Worm (Caenorhabditis elegans): ENCODE results near the gene wrn-1.
A peak's percentile ranks its signal among the peaks of the same experiment; 100 is the strongest.

Gene wrn-1

ce11 chrII:6587264-6587870 is 32.6 kb downstream of the wrn-1 start, which contains the start of gene C56C10.7 (continued):
- TF ChIP-seq aptf-2 (GFP tag; conservative IDR thresholded peaks at IDR 0.05) (no peak), nfyb-1 (GFP tag; IDR thresholded peaks at IDR 0.05) (peak; percentile 69; the same call in 1 of the 2 replicates), F10E7.11 (tag; optimal IDR thresholded peaks at IDR 0.05) (peak; percentile 53), F39B2.1 (GFP tag; IDR thresholded peaks at IDR 0.05) (peak; percentile 91), Y67H2A.10 (GFP tag; conservative IDR thresholded peaks at IDR 0.05) (no peak), lin-26 (GFP tag; IDR thresholded peaks at IDR 0.05) (peak; percentile 83), ztf-3 (GFP tag; optimal IDR thresholded peaks at IDR 0.05) (no peak), Y53G8AR.9 (GFP tag; conservative IDR thresholded peaks at IDR 0.05) (peak; percentile 90), B0019.2 (GFP tag; conservative IDR thresholded peaks at IDR 0.05) (0 out of 2 replicates have a peak, but pooled peaks have one; percentile 4), tbx-9 (tag; optimal IDR thresholded peaks at IDR 0.05; ENCODE audit: borderline replicate concordance) (no peak), F37B4.10 (GFP tag; IDR thresholded peaks at IDR 0.05) (no peak), tbp1 (GFP tag; optimal IDR thresholded peaks at IDR 0.05) (peak; percentile 63), Y53F4B.3 (GFP tag; IDR thresholded peaks at IDR 0.05) (no peak), him-1 (tag; optimal IDR thresholded peaks at IDR 0.05) (peak; percentile 19), ets-4 (GFP tag; optimal IDR thresholded peaks at IDR 0.05) (no peak), attf-5 (GFP tag; optimal IDR thresholded peaks at IDR 0.05) (no peak), lir-1 (GFP tag; conservative IDR thresholded peaks at IDR 0.05) (0 out of 2 replicates have a peak, but pooled peaks have one; percentile 30)

ce11 chrII:6588605-6589292 is 34.0 kb downstream of the wrn-1 start, which contains the start of gene icd-1:
Gene icd-1, minus strand, starts transcription at chrII:6588655.
- peak; percentile 64 for TF ChIP-seq xnd-1 (tag; optimal IDR thresholded peaks at IDR 0.05)
- TF ChIP-seq madf-3 (GFP tag; IDR thresholded peaks at IDR 0.05), result peak; percentile 89
- peak; percentile 79 for TF ChIP-seq snpc-4 (GFP tag; optimal IDR thresholded peaks at IDR 0.05)
- peak; percentile 83 to 90 (median 87) for TF ChIP-seq snpc-4 (tag; optimal IDR thresholded peaks at IDR 0.05)
- peak; percentile 97 for TF ChIP-seq pbrm-1 (GFP tag; IDR thresholded peaks at IDR 0.05)
- peak in 2 of 3 experiments; percentile 67 to 88 for TF ChIP-seq lin-35 (GFP tag; optimal IDR thresholded peaks at IDR 0.05)
- TF ChIP-seq lin-54 (GFP tag; optimal IDR thresholded peaks at IDR 0.05), result peak; percentile 90
- peak; percentile 48 for TF ChIP-seq F22D6.2 (tag; optimal IDR thresholded peaks at IDR 0.05)
- TF ChIP-seq gei-17 (GFP tag; optimal IDR thresholded peaks at IDR 0.05), result peak; percentile 80
- peak; percentile 69 for TF ChIP-seq nhr-80 (tag; optimal IDR thresholded peaks at IDR 0.05)
- TF ChIP-seq atf-7 (tag; optimal IDR thresholded peaks at IDR 0.05), result peak; percentile 82
- TF ChIP-seq bed-1 (GFP tag; IDR thresholded peaks at IDR 0.05), result no peak
- TF ChIP-seq hsf-1 (GFP tag; IDR thresholded peaks at IDR 0.05), result peak; percentile 97
- no peak for TF ChIP-seq nfya-1 (tag; optimal IDR thresholded peaks at IDR 0.05; ENCODE audit: borderline replicate concordance, insufficient read depth)
- no peak for TF ChIP-seq fkh-3 (tag; optimal IDR thresholded peaks at IDR 0.05)
- TF ChIP-seq B0261.1 (tag; optimal IDR thresholded peaks at IDR 0.05), result peak; percentile 20
- TF ChIP-seq lin-26 (GFP tag; IDR thresholded peaks at IDR 0.05), result peak; percentile 45; the same call in 1 of the 2 replicates
- TF ChIP-seq ceh-27 (GFP tag; optimal IDR thresholded peaks at IDR 0.05), result peak; percentile 85
- peak; percentile 96 for TF ChIP-seq snpc-3.4 (tag; optimal IDR thresholded peaks at IDR 0.05)
- peak; percentile 93 for TF ChIP-seq mcd-1 (GFP tag; IDR thresholded peaks at IDR 0.05)
- no peak for TF ChIP-seq T07F8.4 (tag; optimal IDR thresholded peaks at IDR 0.05)
- TF ChIP-seq dox-1 (GFP tag; IDR thresholded peaks at IDR 0.05), result peak; percentile 95
- TF ChIP-seq nfyb-1 (GFP tag; IDR thresholded peaks at IDR 0.05), result peak; percentile 94
- peak; percentile 63 for TF ChIP-seq him-1 (tag; optimal IDR thresholded peaks at IDR 0.05)
- no peak for TF ChIP-seq aptf-3 (GFP tag; IDR thresholded peaks at IDR 0.05)
- TF ChIP-seq T26A5.8 (tag; optimal IDR thresholded peaks at IDR 0.05), result no peak
- TF ChIP-seq snpc-1.3 (tag; optimal IDR thresholded peaks at IDR 0.05; ENCODE audit: insufficient read depth), result peak; percentile 89
- TF ChIP-seq hmg-1.2 (GFP tag; IDR thresholded peaks at IDR 0.05), result peak; percentile 99
- TF ChIP-seq F39B2.1 (GFP tag; IDR thresholded peaks at IDR 0.05), result no peak
- TF ChIP-seq C17E4.6 (GFP tag; IDR thresholded peaks at IDR 0.05), result peak; percentile 57; the same call in 1 of the 2 replicates
- TF ChIP-seq lag-1 (GFP tag; IDR thresholded peaks at IDR 0.05), result no peak
- peak; percentile 81 for TF ChIP-seq F33H1.4 (GFP tag; IDR thresholded peaks at IDR 0.05)

Measured in whole organism, young adult.